Fruit fly (Drosophila melanogaster): ENCODE results near the gene CG15602.

CG15602 gene

DNA sequence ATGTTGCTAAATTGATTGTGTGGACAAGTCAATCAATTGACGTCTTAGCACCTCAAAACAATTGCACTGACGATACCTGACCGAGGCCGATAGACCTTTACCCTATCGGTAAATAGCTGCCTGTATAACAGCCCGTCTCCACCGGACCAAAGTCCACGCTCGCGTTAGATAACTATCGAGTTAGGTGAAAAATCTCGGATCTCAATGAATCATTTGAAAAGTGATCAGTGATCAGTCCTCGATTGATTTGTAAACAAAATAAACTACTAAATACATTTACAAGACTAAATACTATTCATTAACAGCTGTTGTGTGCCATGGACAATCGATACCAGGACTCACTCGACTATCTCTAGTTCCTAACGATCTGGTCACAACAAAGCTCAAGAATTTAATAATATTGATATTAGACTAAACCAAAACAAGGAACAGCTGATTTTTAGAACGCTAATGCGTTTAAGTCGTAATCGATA lies at the start of gene CG15602, which contains the start of gene sordd2:
CG15602 (plus strand) TSS at position 342 of the 473 bp plus-strand sequence.
sordd2 (minus strand) TSS at position 78 of the 473 bp plus-strand sequence.
- TF ChIP-seq CG4496 (GFP tag; IDR thresholded peaks at IDR 0.05), result peak; percentile 52; the same call in 2 of the 3 replicates

DNA sequence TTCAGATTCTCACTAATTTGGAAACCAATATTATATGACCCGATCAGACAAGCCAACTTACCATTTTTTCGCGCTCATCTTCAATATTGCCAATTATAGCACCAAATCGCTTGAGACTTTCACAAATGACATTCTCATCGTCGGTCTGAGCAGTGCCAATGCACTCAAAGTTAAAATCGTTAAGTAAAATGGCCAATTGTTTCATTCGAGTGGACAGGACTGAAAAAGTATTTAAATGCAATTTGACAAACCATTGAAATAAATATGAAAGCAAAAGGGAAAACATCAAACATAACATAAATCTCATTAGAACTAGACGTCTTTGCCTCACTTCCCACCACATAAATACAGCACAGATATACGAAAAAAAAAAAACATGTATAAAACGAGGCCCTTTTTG lies 43.2 kb upstream of the CG15602 start, which contains the start of gene CG8260:
CG8260 (plus strand) TSS at position 301 of the 400 bp plus-strand sequence.
- no peak for TF ChIP-seq CG17806 (tag; optimal IDR thresholded peaks at IDR 0.05)
- no peak for TF ChIP-seq Snoo (tag; optimal IDR thresholded peaks at IDR 0.05)
- no peak for TF ChIP-seq CG12605 (GFP tag; IDR thresholded peaks at IDR 0.05)
- TF ChIP-seq CG13204 (GFP tag; optimal IDR thresholded peaks at IDR 0.05), result no peak
- TF ChIP-seq CG14655 (GFP tag; optimal IDR thresholded peaks at IDR 0.05), result no peak
- no peak for TF ChIP-seq Pif1B (GFP tag; optimal IDR thresholded peaks at IDR 0.05)
- TF ChIP-seq gl (tag; optimal IDR thresholded peaks at IDR 0.05), result no peak
- no peak for TF ChIP-seq D1 (tag; optimal IDR thresholded peaks at IDR 0.05)
- TF ChIP-seq CG10348 (GFP tag; IDR thresholded peaks at IDR 0.05), result no peak
- TF ChIP-seq CG32121 (GFP tag; IDR thresholded peaks at IDR 0.05), result no peak
- no peak for TF ChIP-seq EcR (GFP tag; optimal IDR thresholded peaks at IDR 0.05)
- TF ChIP-seq CG4496 (GFP tag; IDR thresholded peaks at IDR 0.05), result no peak
- no peak for TF ChIP-seq Ets98B (GFP tag; IDR thresholded peaks at IDR 0.05)
- TF ChIP-seq CG34367 (tag; optimal IDR thresholded peaks at IDR 0.05), result no peak

DNA sequence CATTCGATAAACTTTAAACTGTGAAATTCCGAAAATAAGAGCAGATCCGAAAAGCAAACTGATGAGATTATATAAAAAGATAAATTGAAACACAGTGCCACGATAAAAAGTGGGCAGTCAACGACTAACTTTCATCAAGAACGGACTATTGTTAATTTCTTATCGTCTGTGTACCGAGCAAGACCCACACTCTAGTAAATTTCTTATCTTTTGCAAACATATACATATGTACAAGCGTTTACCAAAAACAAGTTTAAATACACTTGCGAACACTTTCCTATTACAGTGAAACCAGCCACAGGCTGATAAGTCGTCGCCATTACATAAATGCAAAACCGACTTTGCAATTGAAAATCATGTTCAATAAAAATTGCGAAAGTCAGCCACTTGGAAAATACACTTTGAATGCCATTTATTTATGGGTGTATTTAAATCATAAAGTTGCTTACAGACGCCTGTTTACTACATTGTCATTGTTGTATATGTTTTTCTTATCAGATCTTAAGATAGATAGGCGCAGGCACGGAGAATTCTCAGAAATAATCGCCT lies 40.5 kb upstream of the CG15602 start:
- TF ChIP-seq CG13204 (GFP tag; optimal IDR thresholded peaks at IDR 0.05) (no peak), D1 (tag; optimal IDR thresholded peaks at IDR 0.05) (no peak), CG4496 (GFP tag; IDR thresholded peaks at IDR 0.05) (no peak), CG34367 (tag; optimal IDR thresholded peaks at IDR 0.05) (no peak), gl (tag; optimal IDR thresholded peaks at IDR 0.05) (no peak), CG10348 (GFP tag; IDR thresholded peaks at IDR 0.05) (no peak), CG32121 (GFP tag; IDR thresholded peaks at IDR 0.05) (no peak), CG8159 (tag; optimal IDR thresholded peaks at IDR 0.05) (no peak)

DNA sequence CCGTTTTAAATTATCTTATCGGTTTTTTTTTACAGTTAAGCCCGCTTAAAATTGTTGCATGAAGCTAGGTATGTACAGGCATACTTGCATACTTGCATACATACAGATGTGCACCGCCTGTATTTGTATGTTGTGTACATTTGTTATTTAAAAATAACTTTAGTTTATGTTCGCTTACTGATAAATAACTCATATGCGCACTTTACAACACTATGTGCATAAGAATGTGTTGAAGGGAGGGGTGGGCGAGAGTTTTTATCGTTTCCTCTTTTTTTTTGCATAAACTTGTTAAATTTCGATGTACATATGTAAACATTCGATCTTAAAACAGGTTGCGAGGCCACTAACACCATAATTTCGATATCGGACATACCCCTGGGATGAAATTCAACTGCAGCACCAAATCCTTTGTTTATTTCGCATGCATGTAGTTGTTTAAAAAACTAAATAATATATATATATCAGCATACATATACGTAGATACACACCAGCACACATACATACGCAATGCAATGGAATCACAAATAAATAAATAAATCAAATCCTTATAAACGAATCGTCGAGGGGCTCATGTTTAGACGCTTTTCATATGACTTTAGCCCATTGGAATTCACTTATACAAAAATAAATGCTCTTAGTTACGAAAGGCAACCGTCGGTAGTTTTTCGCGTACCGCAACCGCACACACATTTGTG lies 39.3 kb upstream of the CG15602 start:
- TF ChIP-seq EcR (GFP tag; optimal IDR thresholded peaks at IDR 0.05) (peak; percentile 11), CG34367 (tag; optimal IDR thresholded peaks at IDR 0.05) (no peak), CG10348 (GFP tag; IDR thresholded peaks at IDR 0.05) (no peak), CG9948 (tag; optimal IDR thresholded peaks at IDR 0.05) (no peak), CG15710 (tag; optimal IDR thresholded peaks at IDR 0.05) (no peak)

DNA sequence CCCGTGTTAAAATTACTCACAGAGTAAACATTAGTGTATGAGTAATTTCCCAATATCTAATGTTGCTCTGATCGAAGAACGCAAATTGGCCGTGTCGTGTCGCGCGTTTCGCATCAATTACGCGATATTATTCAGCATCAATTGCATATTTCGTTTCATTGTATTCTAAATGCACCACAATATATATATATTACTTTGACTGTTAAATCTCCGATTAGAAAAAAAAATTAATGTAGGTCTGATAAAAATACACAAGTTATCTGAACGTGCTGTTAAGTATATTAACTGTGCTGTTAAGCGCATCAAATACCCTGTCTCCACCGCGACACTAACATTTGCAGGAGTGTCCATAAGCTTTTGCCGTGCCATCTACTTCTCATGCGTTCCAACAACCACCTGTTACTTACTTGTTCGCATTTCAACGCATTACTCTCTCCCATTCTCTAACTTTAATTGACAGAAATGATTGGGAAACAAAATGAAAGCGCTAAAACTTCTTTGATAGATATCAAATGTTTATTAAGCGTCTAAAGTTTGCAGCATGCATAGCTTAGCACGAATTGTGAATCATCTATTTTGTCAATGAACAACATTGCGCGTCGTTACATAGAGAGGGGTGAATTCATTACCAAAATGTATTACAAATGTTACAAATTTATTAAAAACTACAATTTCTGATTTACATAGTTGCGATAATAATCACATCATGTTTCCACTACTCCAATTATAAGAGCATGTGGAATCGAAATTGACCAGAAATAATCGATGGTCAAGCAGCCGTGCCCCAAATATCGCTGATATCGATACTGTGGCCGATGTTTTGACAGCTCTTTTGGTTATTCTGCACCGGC lies 38.6 kb upstream of the CG15602 start, which contains the start of the genes Graf and mRpL3:
Graf (minus strand) TSS at position 287 of the 851 bp plus-strand sequence.
mRpL3 (plus strand) TSS at position 802 of the 851 bp plus-strand sequence.
- TF ChIP-seq CG32121 (GFP tag; IDR thresholded peaks at IDR 0.05), result no peak
- TF ChIP-seq gl (tag; optimal IDR thresholded peaks at IDR 0.05), result no peak

DNA sequence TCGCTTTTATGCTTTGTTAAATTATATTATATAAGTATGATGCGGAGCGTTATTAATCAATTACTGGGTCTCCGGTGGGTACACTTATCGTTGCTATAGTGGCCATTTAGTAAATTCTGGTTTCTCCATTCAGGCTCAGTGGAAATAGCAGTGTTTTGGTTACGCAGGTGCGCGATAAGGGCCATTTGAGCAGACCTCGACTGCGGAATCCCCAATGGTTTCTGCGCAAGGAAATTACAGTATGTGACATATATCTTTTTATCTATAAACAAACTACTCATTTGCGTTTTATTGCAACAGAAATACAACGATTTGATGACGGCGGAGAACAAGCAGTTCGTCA lies 38.0 kb upstream of the CG15602 start:
- TF ChIP-seq CG15710 (tag; optimal IDR thresholded peaks at IDR 0.05), result no peak
- TF ChIP-seq CG8301 (tag; optimal IDR thresholded peaks at IDR 0.05), result no peak
- no peak for TF ChIP-seq CG8159 (tag; optimal IDR thresholded peaks at IDR 0.05)
- no peak for TF ChIP-seq Pif1A (GFP tag; optimal IDR thresholded peaks at IDR 0.05)
- TF ChIP-seq Pif1B (GFP tag; optimal IDR thresholded peaks at IDR 0.05), result no peak
- no peak for TF ChIP-seq CG12605 (GFP tag; IDR thresholded peaks at IDR 0.05)
- no peak for TF ChIP-seq Snoo (tag; optimal IDR thresholded peaks at IDR 0.05)
- no peak for TF ChIP-seq D1 (tag; optimal IDR thresholded peaks at IDR 0.05)
- TF ChIP-seq CG4496 (GFP tag; IDR thresholded peaks at IDR 0.05), result no peak
- no peak for TF ChIP-seq EcR (GFP tag; optimal IDR thresholded peaks at IDR 0.05)
- TF ChIP-seq CG9948 (tag; optimal IDR thresholded peaks at IDR 0.05), result no peak
- no peak for TF ChIP-seq CG32121 (GFP tag; IDR thresholded peaks at IDR 0.05)
- TF ChIP-seq rn (GFP tag; IDR thresholded peaks at IDR 0.05), result no peak
- no peak for TF ChIP-seq CG13204 (GFP tag; optimal IDR thresholded peaks at IDR 0.05)

DNA sequence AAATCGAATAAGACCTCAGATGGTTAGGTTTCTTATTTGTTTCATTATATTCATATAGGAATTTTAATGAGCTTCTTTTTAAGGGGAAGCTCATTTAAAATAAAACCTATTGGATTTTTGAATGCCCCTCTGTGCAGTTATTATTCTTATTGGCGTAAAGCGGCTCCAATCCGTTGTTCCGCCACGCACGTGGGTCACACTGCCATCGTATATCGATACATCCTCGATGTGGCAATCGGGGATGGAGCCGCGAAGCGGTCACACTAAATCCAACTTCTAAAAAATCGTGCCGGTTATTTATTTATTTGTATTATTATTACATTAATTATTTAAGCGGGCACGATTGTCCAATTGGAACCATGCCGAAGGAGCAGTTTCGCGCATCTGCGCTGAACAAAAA lies 36.5 kb upstream of the CG15602 start, which contains the start of gene Polr3A:
Polr3A (plus strand) TSS at position 234 of the 400 bp plus-strand sequence.
- no peak for TF ChIP-seq CG32121 (GFP tag; IDR thresholded peaks at IDR 0.05)
- TF ChIP-seq CG13204 (GFP tag; optimal IDR thresholded peaks at IDR 0.05), result no peak
- no peak for TF ChIP-seq rn (GFP tag; IDR thresholded peaks at IDR 0.05)
- no peak for TF ChIP-seq CG15710 (tag; optimal IDR thresholded peaks at IDR 0.05)
- no peak for TF ChIP-seq CG8301 (tag; optimal IDR thresholded peaks at IDR 0.05)
- no peak for TF ChIP-seq CG9948 (tag; optimal IDR thresholded peaks at IDR 0.05)

Data from whole organism, pupa.